Worm (Caenorhabditis elegans) whole organism, young adult: ENCODE results near the gene far-6.

Source experiments
- B0035.1 ChIP-seq: sonication (generic microtip); optimal IDR thresholded peaks from 2 replicates; lab custom pipeline; 2016; ENCODE audit warnings: missing genetic modification characterization, mild to moderate bottlenecking, missing compliant biosample characterization, missing genotype, missing genetic modification reagents
- B0336.3 ChIP-seq: fragments of 200-800 bp; sonication (Bioruptor generic); IDR thresholded peaks from 2 replicates; pipeline ENCODE4 v1.3.6; 2022; ENCODE audit warnings: missing genetic modification characterization, missing compliant biosample characterization
- D2030.7 ChIP-seq: fragments of 200-800 bp; sonication (Bioruptor generic); IDR thresholded peaks from 2 replicates; pipeline ENCODE4 v1.3.6; 2022; ENCODE audit warnings: missing genetic modification reagents, missing genetic modification characterization, missing compliant biosample characterization
- F39B2.1 ChIP-seq: fragments of 200-800 bp; sonication (Bioruptor generic); IDR thresholded peaks from 2 replicates; pipeline ENCODE4 v1.3.6; 2022; ENCODE audit warnings: missing genetic modification reagents, missing genetic modification characterization, missing compliant biosample characterization
- K11D2.4 ChIP-seq: fragments of 200-800 bp; sonication (Bioruptor generic); IDR thresholded peaks from 2 replicates; pipeline ENCODE4 v1.3.6; 2022; ENCODE audit warnings: missing genetic modification reagents, missing genetic modification characterization, missing compliant biosample characterization
- Y53G8AR.9 ChIP-seq: fragments of 200-800 bp; sonication (Bioruptor generic); conservative IDR thresholded peaks from 2 replicates; pipeline ENCODE4 v1.3.6; 2022; ENCODE audit warnings: missing genetic modification reagents, missing genetic modification characterization, missing compliant biosample characterization
- Y56A3A.18 ChIP-seq: fragments of 200-800 bp; sonication (Bioruptor generic); IDR thresholded peaks from 2 replicates; pipeline ENCODE4 v1.3.6; 2022; ENCODE audit warnings: missing genetic modification reagents, missing genetic modification characterization, missing compliant biosample characterization
- Y79H2A.3 ChIP-seq: fragments of 200-800 bp; sonication (Bioruptor generic); conservative IDR thresholded peaks from 2 replicates; pipeline ENCODE4 v1.3.6; 2022; ENCODE audit warnings: missing genetic modification reagents, missing genetic modification characterization, missing compliant biosample characterization
- attf-6 ChIP-seq: fragments of 200-800 bp; sonication (Bioruptor generic); IDR thresholded peaks from 2 replicates; pipeline ENCODE4 v1.3.6; 2022; ENCODE audit warnings: missing genetic modification reagents, missing genetic modification characterization, missing compliant biosample characterization
- bed-1 ChIP-seq: fragments of 200-800 bp; sonication (Bioruptor generic); IDR thresholded peaks from 2 replicates; pipeline ENCODE4 v1.3.6; 2022; ENCODE audit warnings: missing genetic modification reagents, missing genetic modification characterization, missing compliant biosample characterization
- ceh-27 ChIP-seq: fragments of 200-800 bp; sonication (Bioruptor generic); optimal IDR thresholded peaks from 2 replicates; lab custom pipeline; 2018; ENCODE audit warnings: mild to moderate bottlenecking, missing genetic modification characterization, moderate library complexity, missing compliant biosample characterization
- ceh-40 ChIP-seq: fragments of 200-800 bp; sonication (Bioruptor generic); IDR thresholded peaks from 2 replicates; pipeline ENCODE4 v1.3.6; 2022; ENCODE audit warnings: missing genetic modification characterization, missing compliant biosample characterization
- dox-1 ChIP-seq: fragments of 200-800 bp; sonication (Bioruptor generic); IDR thresholded peaks from 2 replicates; pipeline ENCODE4 v1.3.6; 2022; ENCODE audit warnings: missing genetic modification reagents, missing genetic modification characterization, missing compliant biosample characterization
- ekl-4 ChIP-seq: fragments of 200-800 bp; sonication (Bioruptor generic); IDR thresholded peaks from 2 replicates; pipeline ENCODE4 v1.3.6; 2022; ENCODE audit warnings: missing genetic modification reagents, missing genetic modification characterization, missing compliant biosample characterization
- fkh-3 ChIP-seq: sonication (generic microtip); optimal IDR thresholded peaks from 2 replicates; lab custom pipeline; 2016; ENCODE audit warnings: mild to moderate bottlenecking, missing genetic modification characterization, missing compliant biosample characterization
- hmg-1.2 ChIP-seq: fragments of 200-800 bp; sonication (Bioruptor generic); IDR thresholded peaks from 2 replicates; pipeline ENCODE4 v1.3.6; 2022; ENCODE audit warnings: missing genetic modification reagents, missing genetic modification characterization, missing compliant biosample characterization
- lag-1 ChIP-seq: fragments of 200-800 bp; sonication (Bioruptor generic); IDR thresholded peaks from 2 replicates; pipeline ENCODE4 v1.3.6; 2022; ENCODE audit warnings: missing genetic modification reagents, missing genetic modification characterization, missing compliant biosample characterization
- let-607 ChIP-seq, 2 experiments: fragments of 200-800 bp in 1 of 2; sonication (Bioruptor generic) in 1 of 2; sonication (generic microtip) in 1 of 2; optimal IDR thresholded peaks; 2 replicates each; lab custom pipeline; 2016 to 2018; ENCODE audit warnings: mild to moderate bottlenecking in 2 of 2, missing compliant biosample characterization in 2 of 2, missing genetic modification characterization in 2 of 2, moderate library complexity in 2 of 2, missing genotype in 1 of 2
- lin-35 ChIP-seq, 3 experiments: fragments of 150-350 bp in 2 of 3; sonication (generic microtip) in 1 of 3; optimal IDR thresholded peaks; 2 replicates each; lab custom pipeline; 2014 to 2018; ENCODE audit warnings: missing biosample characterization in 3 of 3, missing genetic modification characterization in 3 of 3, missing genetic modification reagents in 3 of 3
- lsl-1 ChIP-seq: fragments of 200-800 bp; sonication (Bioruptor generic); optimal IDR thresholded peaks from 2 replicates; lab custom pipeline; 2018; ENCODE audit warnings: mild to moderate bottlenecking, missing genetic modification characterization, moderate library complexity, missing compliant biosample characterization
- madf-3 ChIP-seq: fragments of 200-800 bp; sonication (Bioruptor generic); IDR thresholded peaks from 2 replicates; pipeline ENCODE4 v1.3.6; 2022; ENCODE audit warnings: missing genetic modification reagents, missing genetic modification characterization, missing compliant biosample characterization
- mes-4 ChIP-seq: sonication (generic microtip); optimal IDR thresholded peaks from 2 replicates; lab custom pipeline; 2016; ENCODE audit warnings: missing genotype, missing genetic modification characterization, missing compliant biosample characterization
- nfya-1 ChIP-seq: sonication (generic microtip); optimal IDR thresholded peaks from 2 replicates; lab custom pipeline; 2017; ENCODE audit warnings: antibody characterized with exemption, missing compliant biosample characterization, missing genetic modification characterization, borderline replicate concordance; ENCODE audit not compliant: insufficient read depth
- nhr-120 ChIP-seq: fragments of 200-800 bp; sonication (Bioruptor generic); IDR thresholded peaks from 2 replicates; pipeline ENCODE4 v1.3.6; 2022; ENCODE audit warnings: missing genetic modification characterization, missing compliant biosample characterization
- nhr-80 ChIP-seq: sonication (generic microtip); optimal IDR thresholded peaks from 2 replicates; lab custom pipeline; 2016; ENCODE audit warnings: missing genetic modification characterization, missing compliant biosample characterization
- nhr-90 ChIP-seq: sonication (generic microtip); optimal IDR thresholded peaks from 2 replicates; lab custom pipeline; 2016; ENCODE audit warnings: missing genotype, mild to moderate bottlenecking, missing genetic modification characterization, missing compliant biosample characterization
- pha-4 ChIP-seq: fragments of 150-350 bp; sonication (generic microtip); optimal IDR thresholded peaks from 2 replicates; lab custom pipeline; 2014; ENCODE audit warnings: missing biosample characterization, missing genetic modification reagents, missing genetic modification characterization
- rec-8 ChIP-seq, 2 experiments: sonication (generic microtip); optimal IDR thresholded peaks; 2 replicates each; lab custom pipeline; 2016; ENCODE audit warnings: mild to moderate bottlenecking in 2 of 2, missing genetic modification characterization in 2 of 2, missing genetic modification reagents in 2 of 2, missing genotype in 2 of 2, missing biosample characterization in 1 of 2, missing compliant biosample characterization in 1 of 2, moderate library complexity in 1 of 2
- snpc-3.4 ChIP-seq: sonication (generic microtip); optimal IDR thresholded peaks from 2 replicates; lab custom pipeline; 2017; ENCODE audit warnings: missing genetic modification characterization, mild to moderate bottlenecking, missing compliant biosample characterization, antibody characterized with exemption, moderate library complexity, missing genotype, missing genetic modification reagents
- tbp1 ChIP-seq: fragments of 200-800 bp; sonication (Bioruptor generic); optimal IDR thresholded peaks from 2 replicates; lab custom pipeline; 2018; ENCODE audit warnings: mild to moderate bottlenecking, missing genetic modification characterization, missing compliant biosample characterization
- tlf-1 ChIP-seq: fragments of 200-800 bp; sonication (Bioruptor generic); optimal IDR thresholded peaks from 2 replicates; lab custom pipeline; 2018; ENCODE audit warnings: mild to moderate bottlenecking, missing genetic modification characterization, missing compliant biosample characterization
- unc-62 ChIP-seq: fragments of 150-350 bp; optimal IDR thresholded peaks from 2 replicates; lab custom pipeline; 2014; ENCODE audit warnings: missing biosample characterization, missing genetic modification reagents, missing genetic modification characterization
- zfh-2 ChIP-seq: fragments of 200-800 bp; sonication (Bioruptor generic); conservative IDR thresholded peaks from 2 replicates; pipeline ENCODE4 v1.3.6; 2022; ENCODE audit warnings: missing genetic modification reagents, missing genetic modification characterization, missing compliant biosample characterization
- zim-3 ChIP-seq: sonication (generic microtip); optimal IDR thresholded peaks from 2 replicates; lab custom pipeline; 2017; ENCODE audit warnings: mild to moderate bottlenecking, missing genetic modification characterization, moderate library complexity, missing compliant biosample characterization
- ztf-25 ChIP-seq: fragments of 200-800 bp; sonication (Bioruptor generic); IDR thresholded peaks from 2 replicates; pipeline ENCODE4 v1.3.6; 2022; ENCODE audit warnings: missing genetic modification reagents, missing genetic modification characterization, missing compliant biosample characterization

Gene far-6

DNA sequence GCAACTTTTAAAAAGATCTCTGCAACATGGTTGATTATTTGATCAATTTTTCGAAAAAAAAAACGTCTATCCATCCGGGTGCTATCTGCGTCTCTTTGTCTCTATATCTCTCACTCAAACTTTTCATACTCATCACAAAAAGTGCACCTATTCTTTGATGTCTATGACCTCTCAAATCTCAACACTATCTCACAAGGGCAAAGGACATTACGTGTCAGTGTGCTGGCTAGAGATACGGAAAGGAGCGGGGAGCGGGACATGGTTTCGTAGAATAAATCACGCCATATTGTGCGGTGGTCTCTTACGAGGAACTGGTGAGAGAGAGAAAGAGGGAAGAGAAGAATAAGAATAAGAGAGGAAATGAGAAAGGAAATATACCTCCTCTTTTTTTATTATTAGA, 5.7 kb upstream of the far-6 start (continued):
- no peak for TF ChIP-seq madf-3 (GFP tag; lab: Robert Waterston, UW)
- TF ChIP-seq mes-4 (tag; lab: Kevin White, UChicago) = no peak
- no peak for TF ChIP-seq F39B2.1 (GFP tag; lab: Robert Waterston, UW)
- peak in 1 of 3 experiments; percentile 31 for TF ChIP-seq lin-35 (GFP tag; optimal IDR thresholded peaks at IDR 0.05; lab: Kevin White, UChicago)
- no peak for TF ChIP-seq lag-1 (GFP tag; lab: Robert Waterston, UW)
- TF ChIP-seq hmg-1.2 (GFP tag; lab: Robert Waterston, UW) = peak; percentile 81
- no peak for TF ChIP-seq rec-8 (tag; optimal IDR thresholded peaks at IDR 0.05; lab: Kevin White, UChicago)
- TF ChIP-seq ceh-27 (GFP tag; lab: Kevin White, UChicago) = peak; percentile 21

DNA sequence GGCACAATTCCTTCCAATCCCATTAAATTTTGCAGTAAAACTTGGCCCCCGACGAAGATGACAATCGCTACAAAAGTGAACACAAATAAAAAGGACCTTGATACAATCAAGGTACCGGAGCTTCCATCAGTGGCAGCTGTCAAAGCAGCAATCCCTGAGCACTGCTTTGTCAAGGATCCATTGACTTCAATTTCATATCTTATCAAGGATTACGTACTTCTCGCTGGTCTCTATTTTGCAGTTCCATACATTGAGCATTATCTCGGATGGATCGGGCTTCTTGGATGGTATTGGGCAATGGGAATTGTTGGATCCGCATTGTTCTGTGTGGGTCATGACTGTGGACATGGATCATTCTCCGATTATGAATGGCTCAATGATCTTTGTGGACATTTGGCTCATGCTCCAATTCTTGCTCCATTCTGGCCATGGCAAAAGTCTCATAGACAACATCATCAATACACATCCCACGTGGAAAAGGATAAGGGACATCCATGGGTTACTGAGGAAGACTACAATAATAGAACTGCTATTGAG, 4.3 kb upstream of the far-6 start, which contains the start of gene fat-2:
Gene fat-2 (plus strand): TSS at position 51 of the 537 bp plus-strand sequence.
- TF ChIP-seq attf-6 (GFP tag; lab: Robert Waterston, UW) = no peak
- TF ChIP-seq lsl-1 (GFP tag; lab: Kevin White, UChicago) = no peak
- no peak for TF ChIP-seq ceh-40 (GFP tag; lab: Robert Waterston, UW)
- TF ChIP-seq nhr-120 (GFP tag; lab: Robert Waterston, UW) = no peak
- peak; percentile 2 for TF ChIP-seq zim-3

DNA sequence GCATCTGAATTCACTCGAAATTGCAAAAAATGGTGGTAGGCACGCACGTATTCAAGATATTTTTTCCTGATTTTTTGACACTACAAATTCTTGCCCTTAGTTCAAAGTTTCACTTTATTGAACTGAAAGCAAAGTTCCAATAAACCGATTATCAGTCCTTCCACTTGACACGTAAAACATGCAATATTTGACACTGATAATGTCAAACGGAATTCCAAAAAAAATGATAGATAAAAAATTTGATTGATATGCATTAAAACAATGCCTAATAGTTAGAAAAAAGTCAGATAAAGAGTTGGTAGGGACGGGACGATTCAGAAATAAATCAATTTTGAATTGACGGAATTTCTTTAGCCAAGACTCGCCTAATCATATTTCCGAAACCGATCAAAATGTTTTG, 1.1 kb upstream of the far-6 start:
- TF ChIP-seq D2030.7 (GFP tag; lab: Robert Waterston, UW) = no peak
- no peak for TF ChIP-seq bed-1 (GFP tag; lab: Robert Waterston, UW)
- peak; percentile 51 for TF ChIP-seq pha-4 (tag; lab: Kevin White, UChicago)
- TF ChIP-seq ztf-25 (GFP tag; lab: Robert Waterston, UW) = no peak
- peak; percentile 91 for TF ChIP-seq nhr-80 (tag; lab: Kevin White, UChicago)
- TF ChIP-seq tlf-1 (GFP tag; lab: Kevin White, UChicago) = no peak
- peak; percentile 84 for TF ChIP-seq unc-62 (GFP tag; lab: Kevin White, UChicago)
- TF ChIP-seq lin-35 (GFP tag; optimal IDR thresholded peaks at IDR 0.05; lab: Kevin White, UChicago) = no peak
- TF ChIP-seq B0336.3 = no peak
- TF ChIP-seq let-607 (tag; optimal IDR thresholded peaks at IDR 0.05; lab: Kevin White, UChicago) = peak in 1 of 2 experiments; percentile 24
- TF ChIP-seq, all 124 proteins: peak for 4

DNA sequence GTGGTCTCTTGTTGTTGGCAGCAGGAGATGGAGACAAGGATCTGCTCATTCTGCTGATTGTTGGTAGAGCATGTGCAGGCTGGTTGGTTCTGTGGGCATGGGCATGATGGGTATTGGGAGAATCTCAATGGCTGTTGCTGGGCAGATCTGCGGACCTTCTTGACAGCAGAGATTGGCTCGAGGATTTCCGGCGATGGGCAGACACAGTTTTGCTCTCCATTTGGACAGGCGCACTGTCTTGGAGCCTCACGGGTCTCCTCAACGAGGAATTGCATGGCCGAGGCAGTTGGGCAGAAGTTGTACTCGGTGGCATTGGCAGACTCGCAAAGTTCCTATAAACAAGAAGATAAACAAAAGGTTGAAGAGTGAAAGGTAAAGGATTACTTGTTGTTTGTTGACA, 2.4 kb downstream of the far-6 start:
- no peak for TF ChIP-seq Y53G8AR.9
- no peak for TF ChIP-seq lag-1 (GFP tag; lab: Robert Waterston, UW)
- no peak for TF ChIP-seq tbp1
- 0 out of 2 replicates have a peak, but pooled peaks have one; percentile 43 for TF ChIP-seq Y56A3A.18 (GFP tag; lab: Robert Waterston, UW)
- TF ChIP-seq nhr-90 (tag; lab: Kevin White, UChicago) = no peak
- 0 out of 2 replicates have a peak, but pooled peaks have one; percentile 22 for TF ChIP-seq zfh-2
- TF ChIP-seq lin-35 (GFP tag; optimal IDR thresholded peaks at IDR 0.05; lab: Kevin White, UChicago) = no peak
- TF ChIP-seq nfya-1 (tag; lab: Kevin White, UChicago) = no peak
- no peak for TF ChIP-seq fkh-3 (tag; lab: Kevin White, UChicago)
- no peak for TF ChIP-seq snpc-3.4 (tag; lab: Kevin White, UChicago)
- no peak for TF ChIP-seq K11D2.4
- no peak for TF ChIP-seq B0035.1 (tag; lab: Kevin White, UChicago)
- TF ChIP-seq Y79H2A.3 (GFP tag; lab: Robert Waterston, UW) = no peak
- TF ChIP-seq dox-1 (GFP tag; lab: Robert Waterston, UW) = no peak
- no peak for TF ChIP-seq madf-3 (GFP tag; lab: Robert Waterston, UW)
- TF ChIP-seq ekl-4 = no peak
